Fruit fly (Drosophila melanogaster) whole organism, embryonic: ENCODE data around the gene Xport-B.
A peak's percentile ranks its signal among the peaks of the same experiment; 100 is the strongest.

ENCODE experiments used
- Atf-2 ChIP-seq: fragments of 200-800 bp; sonication (Bioruptor generic); optimal IDR thresholded peaks from 2 replicates; lab custom pipeline; 2016; ENCODE audit warnings: missing biosample characterization, missing genetic modification characterization
- CG10274 ChIP-seq: fragments of 200-800 bp; sonication (Bioruptor generic); optimal IDR thresholded peaks from 3 replicates; lab custom pipeline; 2017; ENCODE audit warnings: missing biosample characterization, mild to moderate bottlenecking, missing genetic modification characterization
- CG10654 ChIP-seq: fragments of 200-800 bp; sonication (Bioruptor generic); optimal IDR thresholded peaks from 2 replicates; lab custom pipeline; 2016; ENCODE audit warnings: missing biosample characterization, missing genetic modification characterization
- CG12155 ChIP-seq: fragments of 200-800 bp; sonication (Bioruptor generic); optimal IDR thresholded peaks from 3 replicates; lab custom pipeline; 2016; ENCODE audit warnings: missing biosample characterization, missing genetic modification characterization
- CG13123 ChIP-seq: fragments of 200-800 bp; sonication (Bioruptor generic); optimal IDR thresholded peaks from 2 replicates; lab custom pipeline; 2016; ENCODE audit warnings: missing biosample characterization, missing genetic modification characterization
- CG14965 ChIP-seq: fragments of 200-800 bp; sonication (Bioruptor generic); optimal IDR thresholded peaks from 2 replicates; lab custom pipeline; 2016; ENCODE audit warnings: missing biosample characterization, missing genetic modification characterization, borderline replicate concordance
- CG15011 ChIP-seq: fragments of 200-800 bp; sonication (Bioruptor generic); optimal IDR thresholded peaks from 3 replicates; lab custom pipeline; 2018; ENCODE audit warnings: missing biosample characterization, mild to moderate bottlenecking, missing genetic modification characterization
- CG15601 ChIP-seq: fragments of 200-800 bp; sonication (Bioruptor generic); optimal IDR thresholded peaks from 3 replicates; lab custom pipeline; 2019; ENCODE audit warnings: missing biosample characterization, mild to moderate bottlenecking, missing genetic modification characterization, moderate library complexity
- CG1602 ChIP-seq: fragments of 200-800 bp; sonication (Bioruptor generic); optimal IDR thresholded peaks from 3 replicates; lab custom pipeline; 2016; ENCODE audit warnings: missing biosample characterization, missing genetic modification characterization
- CG16863 ChIP-seq: fragments of 200-800 bp; sonication (Bioruptor generic); optimal IDR thresholded peaks from 3 replicates; lab custom pipeline; 2016; ENCODE audit warnings: missing biosample characterization, missing genetic modification characterization
- CG17186 ChIP-seq: fragments of 200-800 bp; sonication (Bioruptor generic); optimal IDR thresholded peaks from 3 replicates; lab custom pipeline; 2017; ENCODE audit warnings: missing biosample characterization, missing genetic modification reagents, missing genetic modification characterization
- CG18262 ChIP-seq: fragments of 200-800 bp; optimal IDR thresholded peaks from 3 replicates; lab custom pipeline; 2019; ENCODE audit warnings: missing biosample characterization, mild to moderate bottlenecking, missing genetic modification characterization, moderate library complexity
- CG2199 ChIP-seq: fragments of 200-800 bp; sonication (Bioruptor generic); IDR thresholded peaks from 3 replicates; pipeline ENCODE4 v1.3.6; 2022; ENCODE audit warnings: missing biosample characterization, missing genetic modification characterization
- CG32532 ChIP-seq: fragments of 200-800 bp; sonication (Bioruptor generic); IDR thresholded peaks from 2 replicates; pipeline ENCODE4 v1.3.6; 2022; ENCODE audit warnings: missing biosample characterization, missing genetic modification characterization
- CG4617 ChIP-seq: fragments of 200-800 bp; sonication (Bioruptor generic); optimal IDR thresholded peaks from 3 replicates; lab custom pipeline; 2016; ENCODE audit warnings: missing biosample characterization, missing genetic modification characterization, borderline replicate concordance
- CG4730 ChIP-seq: fragments of 200-800 bp; sonication (Bioruptor generic); IDR thresholded peaks from 2 replicates; pipeline ENCODE4 v1.3.6; 2022; ENCODE audit warnings: missing biosample characterization, missing genetic modification characterization
- CG6254 ChIP-seq: fragments of 200-800 bp; sonication (Bioruptor generic); optimal IDR thresholded peaks from 3 replicates; lab custom pipeline; 2017; ENCODE audit warnings: mild to moderate bottlenecking, missing biosample characterization, missing genetic modification reagents, missing genetic modification characterization
- CG6272 ChIP-seq: fragments of 200-800 bp; sonication (Bioruptor generic); IDR thresholded peaks from 2 replicates; pipeline ENCODE4 v1.3.6; 2022; ENCODE audit warnings: missing biosample characterization, missing genetic modification characterization
- CG7839 ChIP-seq: fragments of 200-800 bp; sonication (Bioruptor generic); optimal IDR thresholded peaks from 3 replicates; lab custom pipeline; 2018; ENCODE audit warnings: missing biosample characterization, mild to moderate bottlenecking, missing genetic modification characterization, moderate library complexity
- CG8089 ChIP-seq: fragments of 200-800 bp; sonication (Bioruptor generic); optimal IDR thresholded peaks from 3 replicates; lab custom pipeline; 2016; ENCODE audit warnings: missing biosample characterization, missing genetic modification characterization
- CG8765 ChIP-seq: fragments of 200-800 bp; sonication (Bioruptor generic); IDR thresholded peaks from 2 replicates; pipeline ENCODE4 v1.3.6; 2022; ENCODE audit warnings: missing biosample characterization, missing genetic modification characterization
- CG9215 ChIP-seq: fragments of 200-800 bp; sonication (Bioruptor generic); IDR thresholded peaks from 2 replicates; pipeline ENCODE4 v1.3.6; 2022; ENCODE audit warnings: missing biosample characterization, missing genetic modification characterization
- CG9876 ChIP-seq: fragments of 200-800 bp; sonication (Bioruptor generic); optimal IDR thresholded peaks from 2 replicates; lab custom pipeline; 2016; ENCODE audit warnings: missing biosample characterization, missing genetic modification characterization
- CoRest ChIP-seq: fragments of 200-800 bp; sonication (Bioruptor generic); optimal IDR thresholded peaks from 3 replicates; lab custom pipeline; 2018; ENCODE audit warnings: missing biosample characterization, mild to moderate bottlenecking, missing genetic modification characterization, moderate library complexity
- D ChIP-seq, 2 experiments: fragments of 200-800 bp in 1 of 2; fragments of >200 bp in 1 of 2; sonication (Bioruptor generic) in 1 of 2; optimal IDR thresholded peaks; 2 replicates in 1 of 2; 3 replicates in 1 of 2; lab custom pipeline; 2017; ENCODE audit warnings: mild to moderate bottlenecking in 1 of 2, missing biosample characterization in 1 of 2, missing genetic modification characterization in 1 of 2, missing genetic modification reagents in 1 of 2
- Dip3 ChIP-seq: fragments of 200-800 bp; sonication (Bioruptor generic); optimal IDR thresholded peaks from 3 replicates; lab custom pipeline; 2016; ENCODE audit warnings: missing biosample characterization, missing genetic modification characterization
- Dp ChIP-seq: fragments of 200-800 bp; sonication (Bioruptor generic); optimal IDR thresholded peaks from 2 replicates; lab custom pipeline; 2018; ENCODE audit warnings: missing biosample characterization, mild to moderate bottlenecking, missing genetic modification characterization, moderate library complexity
- Eip74EF ChIP-seq, 2 experiments: fragments of 200-800 bp in 1 of 2; fragments of >200 bp in 1 of 2; sonication (Bioruptor generic) in 1 of 2; optimal IDR thresholded peaks; 2 replicates each; lab custom pipeline; 2017 to 2019; ENCODE audit warnings: missing biosample characterization in 2 of 2, missing genetic modification characterization in 2 of 2, mild to moderate bottlenecking in 1 of 2, moderate library complexity in 1 of 2
- Ets97D ChIP-seq: fragments of 200-800 bp; sonication (Bioruptor generic); optimal IDR thresholded peaks from 3 replicates; lab custom pipeline; 2016; ENCODE audit warnings: missing biosample characterization, missing genetic modification characterization
- NK7.1 ChIP-seq: fragments of 200-800 bp; sonication (Bioruptor generic); optimal IDR thresholded peaks from 3 replicates; lab custom pipeline; 2016; ENCODE audit warnings: missing biosample characterization, missing genetic modification characterization
- Neu2 ChIP-seq: fragments of 200-800 bp; sonication (Bioruptor generic); optimal IDR thresholded peaks from 3 replicates; lab custom pipeline; 2016; ENCODE audit warnings: missing biosample characterization, missing genetic modification characterization, borderline replicate concordance
- Nf-YC ChIP-seq: fragments of 200-800 bp; optimal IDR thresholded peaks from 3 replicates; lab custom pipeline; 2019; ENCODE audit warnings: missing biosample characterization, mild to moderate bottlenecking, missing genetic modification characterization, moderate library complexity
- Pdp1 ChIP-seq, 2 experiments: fragments of 200-800 bp; sonication (Bioruptor generic); optimal IDR thresholded peaks; 3 replicates each; lab custom pipeline; 2016; ENCODE audit warnings: missing biosample characterization in 2 of 2, missing genetic modification characterization in 2 of 2, mild to moderate bottlenecking in 1 of 2, moderate library complexity in 1 of 2
- az2 ChIP-seq: fragments of 200-800 bp; sonication (Bioruptor generic); optimal IDR thresholded peaks from 3 replicates; lab custom pipeline; 2016; ENCODE audit warnings: missing biosample characterization, missing genetic modification characterization
- bbx ChIP-seq: fragments of 200-800 bp; sonication (Bioruptor generic); IDR thresholded peaks from 2 replicates; pipeline ENCODE4 v1.3.6; 2022; ENCODE audit warnings: missing biosample characterization, missing genetic modification characterization; ENCODE audit not compliant: partially characterized antibody
- bcd ChIP-seq: fragments of 200-800 bp; sonication (Bioruptor generic); optimal IDR thresholded peaks from 2 replicates; lab custom pipeline; 2017; ENCODE audit warnings: missing biosample characterization, mild to moderate bottlenecking, missing genetic modification characterization
- ems ChIP-seq: fragments of 200-800 bp; sonication (Bioruptor generic); optimal IDR thresholded peaks from 3 replicates; lab custom pipeline; 2016; ENCODE audit warnings: missing biosample characterization, missing genetic modification characterization
- otp ChIP-seq: fragments of 200-800 bp; sonication (Bioruptor generic); IDR thresholded peaks from 3 replicates; pipeline ENCODE4, ENCODE4 v1.3.6; 2022; ENCODE audit warnings: missing biosample characterization, missing genetic modification characterization
- peb ChIP-seq: fragments of 200-800 bp; sonication (Bioruptor generic); IDR thresholded peaks from 2 replicates; pipeline ENCODE4 v1.3.6; 2022; ENCODE audit warnings: missing biosample characterization, missing genetic modification characterization
- pfk ChIP-seq: fragments of 200-800 bp; sonication (Bioruptor generic); optimal IDR thresholded peaks from 2 replicates; lab custom pipeline; 2018; ENCODE audit warnings: missing biosample characterization, mild to moderate bottlenecking, missing genetic modification characterization, moderate library complexity
- shn ChIP-seq: fragments of 200-800 bp; sonication (Bioruptor generic); optimal IDR thresholded peaks from 3 replicates; lab custom pipeline; 2016; ENCODE audit warnings: missing biosample characterization, missing genetic modification characterization
- slbo ChIP-seq: fragments of 200-800 bp; sonication (Bioruptor generic); IDR thresholded peaks from 2 replicates; pipeline ENCODE4 v1.3.6; 2022; ENCODE audit warnings: missing biosample characterization, missing genetic modification characterization
- so ChIP-seq: fragments of 200-800 bp; sonication (Bioruptor generic); IDR thresholded peaks from 3 replicates; pipeline ENCODE4 v1.3.6; 2022; ENCODE audit warnings: missing biosample characterization, missing genetic modification characterization
- sob ChIP-seq: fragments of 200-800 bp; sonication (Bioruptor generic); IDR thresholded peaks from 2 replicates; pipeline ENCODE4 v1.3.6; 2022; ENCODE audit warnings: missing biosample characterization, missing genetic modification characterization
- stc ChIP-seq: fragments of 200-800 bp; sonication (Bioruptor generic); IDR thresholded peaks from 2 replicates; pipeline ENCODE4 v1.3.6; 2022; ENCODE audit warnings: missing biosample characterization, missing genetic modification characterization
- tin ChIP-seq: fragments of 200-800 bp; sonication (Bioruptor generic); optimal IDR thresholded peaks from 3 replicates; lab custom pipeline; 2016; ENCODE audit warnings: missing biosample characterization, missing genetic modification characterization
- toy ChIP-seq: fragments of 200-800 bp; sonication (Bioruptor generic); IDR thresholded peaks from 2 replicates; pipeline ENCODE4 v1.3.6; 2022; ENCODE audit warnings: missing biosample characterization, missing genetic modification characterization
- usp ChIP-seq: fragments of >200 bp; optimal IDR thresholded peaks from 2 replicates; lab custom pipeline; 2017; ENCODE audit warnings: missing biosample characterization, missing genetic modification characterization
- vvl ChIP-seq: fragments of 200-800 bp; sonication (Bioruptor generic); IDR thresholded peaks from 2 replicates; pipeline ENCODE4 v1.3.6; 2022; ENCODE audit warnings: missing biosample characterization, missing genetic modification characterization
- zfh1 ChIP-seq: fragments of 200-800 bp; sonication (Bioruptor generic); IDR thresholded peaks from 3 replicates; pipeline ENCODE4 v1.3.6; 2022; ENCODE audit warnings: missing biosample characterization, missing genetic modification characterization

The Xport-B gene

dm6 chr3R:19892046-19892445, 23.2 kb downstream of the Xport-B start (continued):
- TF ChIP-seq ems (peak; percentile 80), CG9876 (peak; percentile 13), CG13123 (GFP tag; lab: Kevin White, UChicago) (no peak), tin (GFP tag; lab: Kevin White, UChicago) (peak; percentile 74), az2 (peak; percentile 53), usp (GFP tag; lab: Kevin White, UChicago) (no peak), Nf-YC (tag; lab: Kevin White, UChicago) (peak; percentile 53), CG4617 (no peak), CG8089 (GFP tag; lab: Kevin White, UChicago) (peak; percentile 31), CG16863 (GFP tag; lab: Kevin White, UChicago) (peak; percentile 66), Dp (no peak), CG14965 (GFP tag; lab: Kevin White, UChicago) (no peak), CG6272 (GFP tag; lab: Robert Waterston, UW) (peak; percentile 57; the same call in 1 of the 2 replicates), zfh1 (GFP tag; lab: Robert Waterston, UW) (peak; percentile 82)

- 0 out of 2 replicates have a peak, but pooled peaks have one; percentile 23 for TF ChIP-seq stc (GFP tag; lab: Robert Waterston, UW)
- no peak for TF ChIP-seq Atf-2 (GFP tag; lab: Kevin White, UChicago)
- TF ChIP-seq so, result no peak
- no peak for TF ChIP-seq NK7.1
- TF ChIP-seq CG17186 (GFP tag; lab: Kevin White, UChicago), result no peak
- no peak for TF ChIP-seq CG6254 (GFP tag; lab: Kevin White, UChicago)
- TF ChIP-seq CG7839, result no peak
- no peak for TF ChIP-seq CG10274
- no peak for TF ChIP-seq peb
- TF ChIP-seq CG18262 (tag; lab: Kevin White, UChicago), result no peak
- peak; percentile 43; the same call in 1 of the 2 replicates for TF ChIP-seq vvl (GFP tag; lab: Robert Waterston, UW)
- TF ChIP-seq CG12155, result no peak
- no peak for TF ChIP-seq CG8765
- no peak for TF ChIP-seq CG9215 (GFP tag; lab: Robert Waterston, UW)
- no peak for TF ChIP-seq shn
- TF ChIP-seq slbo, result peak; percentile 23; the same call in 1 of the 2 replicates
- no peak for TF ChIP-seq Dip3 (GFP tag; lab: Kevin White, UChicago)
- TF ChIP-seq otp (GFP tag; lab: Robert Waterston, UW), result no peak
- TF ChIP-seq CG1602 (GFP tag; lab: Kevin White, UChicago), result no peak
- no peak for TF ChIP-seq bbx (GFP tag; lab: Robert Waterston, UW)
- TF ChIP-seq CG15011 (GFP tag; lab: Kevin White, UChicago), result no peak
- no peak for TF ChIP-seq CoRest (tag; lab: Kevin White, UChicago)
- TF ChIP-seq Neu2 (GFP tag; lab: Kevin White, UChicago), result no peak
- peak; percentile 71 for TF ChIP-seq pfk (GFP tag; lab: Kevin White, UChicago)
- TF ChIP-seq CG15601 (tag; lab: Kevin White, UChicago), result no peak
- TF ChIP-seq sob (GFP tag; lab: Robert Waterston, UW), result 0 out of 2 replicates have a peak, but pooled peaks have one; percentile 19
- TF ChIP-seq Eip74EF (GFP tag; optimal IDR thresholded peaks at IDR 0.05; lab: Kevin White, UChicago), result no peak
- no peak for TF ChIP-seq toy (GFP tag; lab: Robert Waterston, UW)
- TF ChIP-seq bcd, result no peak
- no peak for TF ChIP-seq Ets97D (GFP tag; lab: Kevin White, UChicago)
- TF ChIP-seq D (optimal IDR thresholded peaks at IDR 0.05; lab: Kevin White, UChicago), result no peak
- no peak for TF ChIP-seq D (GFP tag; optimal IDR thresholded peaks at IDR 0.05; lab: Kevin White, UChicago)
- no peak for TF ChIP-seq CG10654 (GFP tag; lab: Kevin White, UChicago)
- TF ChIP-seq CG32532 (GFP tag; lab: Robert Waterston, UW), result peak; percentile 10; the same call in 1 of the 2 replicates
- TF ChIP-seq CG4730, result no peak
- TF ChIP-seq CG4617, result no peak
- no peak for TF ChIP-seq CG2199 (GFP tag; lab: Robert Waterston, UW)
- TF ChIP-seq Pdp1 (GFP tag; optimal IDR thresholded peaks at IDR 0.05; lab: Kevin White, UChicago), result no peak
Observed at dm6 chr3R:19891363-19891762, 23.8 kb downstream of the Xport-B start.
